ENCODE assay signal across 1 fruit fly cellular context in genomic region chr3R:14019407-14020050, dm6.
A peak's percentile ranks its signal among the peaks of the same experiment; 100 is the strongest.
TF ChIP-seq lines count a peak whose summit lies in the region.

No protein-coding gene starts in this region.

TF ChIP-seq in whole organism, embryonic, 481 proteins besides CTCF, POLR2A, EP300 and RAD21 (continued from another document and continues in another):
- TF ChIP-seq onecut (GFP tag; IDR thresholded peaks at IDR 0.05; lab: Robert Waterston, UW) (0 out of 2 replicates have a peak, but pooled peaks have one; percentile 8), Hr3 (GFP tag; optimal IDR thresholded peaks at IDR 0.05; lab: Kevin White, UChicago) (no peak), zfh1 (GFP tag; IDR thresholded peaks at IDR 0.05; lab: Robert Waterston, UW) (0 out of 3 replicates have a peak, but pooled peaks have one; percentile 27), repo (GFP tag; optimal IDR thresholded peaks at IDR 0.05; lab: Kevin White, UChicago) (no peak), tup (GFP tag; optimal IDR thresholded peaks at IDR 0.05; lab: Kevin White, UChicago) (no peak), cato (GFP tag; optimal IDR thresholded peaks at IDR 0.05; lab: Kevin White, UChicago; ENCODE audit: borderline replicate concordance) (no peak), CG1233 (GFP tag; optimal IDR thresholded peaks at IDR 0.05; lab: Kevin White, UChicago) (no peak), tll (GFP tag; optimal IDR thresholded peaks at IDR 0.05; lab: Kevin White, UChicago) (no peak), Spps (tag; optimal IDR thresholded peaks at IDR 0.05; lab: Kevin White, UChicago) (no peak), eyg (GFP tag; optimal IDR thresholded peaks at IDR 0.05; lab: Kevin White, UChicago) (no peak), hb (GFP tag; IDR thresholded peaks at IDR 0.05; lab: Robert Waterston, UW; ENCODE audit: partially characterized antibody) (no peak), salm (tag; optimal IDR thresholded peaks at IDR 0.05; lab: Kevin White, UChicago) (no peak), Fer1 (GFP tag; optimal IDR thresholded peaks at IDR 0.05; lab: Kevin White, UChicago) (no peak), CG18262 (tag; optimal IDR thresholded peaks at IDR 0.05; lab: Kevin White, UChicago) (no peak), CG17912 (GFP tag; optimal IDR thresholded peaks at IDR 0.05; lab: Kevin White, UChicago) (peak; percentile 39), HLH3B (GFP tag; IDR thresholded peaks at IDR 0.05; lab: Robert Waterston, UW) (no peak), pb (GFP tag; optimal IDR thresholded peaks at IDR 0.05; lab: Kevin White, UChicago) (no peak), vvl (GFP tag; IDR thresholded peaks at IDR 0.05; lab: Robert Waterston, UW) (no peak), CG6175 (GFP tag; IDR thresholded peaks at IDR 0.05; lab: Robert Waterston, UW) (peak; percentile 85), CG12236 (GFP tag; optimal IDR thresholded peaks at IDR 0.05; lab: Kevin White, UChicago) (no peak), fd96Cb (tag; optimal IDR thresholded peaks at IDR 0.05; lab: Kevin White, UChicago) (no peak), sqz (GFP tag; optimal IDR thresholded peaks at IDR 0.05; lab: Kevin White, UChicago) (no peak), Dip3 (GFP tag; optimal IDR thresholded peaks at IDR 0.05; lab: Kevin White, UChicago) (no peak), CG3726 (GFP tag; IDR thresholded peaks at IDR 0.05; lab: Robert Waterston, UW) (no peak), Elba2 (GFP tag; optimal IDR thresholded peaks at IDR 0.05; lab: Kevin White, UChicago) (no peak), CG8478 (optimal IDR thresholded peaks at IDR 0.05; lab: Kevin White, UChicago) (no peak), CG30020 (tag; optimal IDR thresholded peaks at IDR 0.05; lab: Kevin White, UChicago) (no peak), bab2 (GFP tag; optimal IDR thresholded peaks at IDR 0.05; lab: Kevin White, UChicago) (no peak), CG6791 (GFP tag; IDR thresholded peaks at IDR 0.05; lab: Robert Waterston, UW; ENCODE audit: partially characterized antibody) (no peak), CG4404 (GFP tag; IDR thresholded peaks at IDR 0.05; lab: Robert Waterston, UW) (no peak), Trl (optimal IDR thresholded peaks at IDR 0.05; lab: Kevin White, UChicago) (peak in 1 of 2 experiments; percentile 34), Trl (GFP tag; optimal IDR thresholded peaks at IDR 0.05; lab: Kevin White, UChicago) (no peak), CG9876 (GFP tag; optimal IDR thresholded peaks at IDR 0.05; lab: Kevin White, UChicago) (no peak), usp (GFP tag; optimal IDR thresholded peaks at IDR 0.05; lab: Kevin White, UChicago) (no peak), stc (GFP tag; IDR thresholded peaks at IDR 0.05; lab: Robert Waterston, UW) (no peak), CG8924 (tag; optimal IDR thresholded peaks at IDR 0.05; lab: Kevin White, UChicago) (no peak), B-H1 (GFP tag; IDR thresholded peaks at IDR 0.05; lab: Robert Waterston, UW) (no peak), CG1647 (GFP tag; optimal IDR thresholded peaks at IDR 0.05; lab: Kevin White, UChicago) (no peak), CG14014 (GFP tag; IDR thresholded peaks at IDR 0.05; lab: Robert Waterston, UW) (no peak), lbe (GFP tag; optimal IDR thresholded peaks at IDR 0.05; lab: Kevin White, UChicago) (no peak), CG4617 (GFP tag; optimal IDR thresholded peaks at IDR 0.05; lab: Kevin White, UChicago; ENCODE audit: borderline replicate concordance) (no peak), CG11247 (GFP tag; IDR thresholded peaks at IDR 0.05; lab: Robert Waterston, UW) (no peak), Rx (GFP tag; IDR thresholded peaks at IDR 0.05; lab: Robert Waterston, UW) (no peak), CG8944 (GFP tag; optimal IDR thresholded peaks at IDR 0.05; lab: Kevin White, UChicago) (no peak), yki (optimal IDR thresholded peaks at IDR 0.05; lab: Kevin White, UChicago) (no peak), danr (GFP tag; IDR thresholded peaks at IDR 0.05; lab: Robert Waterston, UW) (no peak), ranshi (GFP tag; IDR thresholded peaks at IDR 0.05; lab: Robert Waterston, UW) (no peak), chif (GFP tag; optimal IDR thresholded peaks at IDR 0.05; lab: Kevin White, UChicago) (no peak), fd102C (GFP tag; optimal IDR thresholded peaks at IDR 0.05; lab: Kevin White, UChicago) (no peak), D19A (tag; optimal IDR thresholded peaks at IDR 0.05; lab: Kevin White, UChicago) (no peak), ATbp (GFP tag; optimal IDR thresholded peaks at IDR 0.05; lab: Kevin White, UChicago) (no peak), CG11093 (GFP tag; IDR thresholded peaks at IDR 0.05; lab: Robert Waterston, UW) (no peak), gcm (GFP tag; optimal IDR thresholded peaks at IDR 0.05; lab: Kevin White, UChicago) (peak; percentile 33), CG15514 (GFP tag; optimal IDR thresholded peaks at IDR 0.05; lab: Kevin White, UChicago) (peak; percentile 11), sens (GFP tag; lab: Kevin White, UChicago) (peak; percentile 42), CG11504 (tag; optimal IDR thresholded peaks at IDR 0.05; lab: Kevin White, UChicago) (no peak), CG10543 (GFP tag; optimal IDR thresholded peaks at IDR 0.05; lab: Kevin White, UChicago) (peak; percentile 78), ssp (GFP tag; IDR thresholded peaks at IDR 0.05; lab: Robert Waterston, UW) (no peak), CG9215 (GFP tag; IDR thresholded peaks at IDR 0.05; lab: Robert Waterston, UW) (no peak), CG18599 (GFP tag; optimal IDR thresholded peaks at IDR 0.05; lab: Kevin White, UChicago) (peak; percentile 26), CG17186 (GFP tag; optimal IDR thresholded peaks at IDR 0.05; lab: Kevin White, UChicago) (no peak), CG10147 (GFP tag; optimal IDR thresholded peaks at IDR 0.05; lab: Kevin White, UChicago) (no peak), run (tag; optimal IDR thresholded peaks at IDR 0.05; lab: Kevin White, UChicago) (no peak), CG7556 (GFP tag; optimal IDR thresholded peaks at IDR 0.05; lab: Kevin White, UChicago) (no peak), pfk (GFP tag; optimal IDR thresholded peaks at IDR 0.05; lab: Kevin White, UChicago) (peak; percentile 2), org-1 (GFP tag; optimal IDR thresholded peaks at IDR 0.05; lab: Kevin White, UChicago) (no peak), Rfx (GFP tag; IDR thresholded peaks at IDR 0.05; lab: Robert Waterston, UW) (no peak), MTF-1 (GFP tag; optimal IDR thresholded peaks at IDR 0.05; lab: Kevin White, UChicago; ENCODE audit: borderline replicate concordance) (no peak), cwo (GFP tag; optimal IDR thresholded peaks at IDR 0.05; lab: Kevin White, UChicago) (peak; percentile 31), knrl (GFP tag; IDR thresholded peaks at IDR 0.05; lab: Robert Waterston, UW; ENCODE audit: partially characterized antibody) (no peak), vnd (GFP tag; IDR thresholded peaks at IDR 0.05; lab: Robert Waterston, UW; ENCODE audit: partially characterized antibody) (no peak), Sin3A (optimal IDR thresholded peaks at IDR 0.05; lab: Kevin White, UChicago) (no peak), lola (GFP tag; optimal IDR thresholded peaks at IDR 0.05; lab: Kevin White, UChicago) (no peak), her (GFP tag; optimal IDR thresholded peaks at IDR 0.05; lab: Kevin White, UChicago) (no peak), fu2 (GFP tag; optimal IDR thresholded peaks at IDR 0.05; lab: Kevin White, UChicago) (no peak), CG32772 (GFP tag; IDR thresholded peaks at IDR 0.05; lab: Robert Waterston, UW) (no peak), CG12104 (GFP tag; optimal IDR thresholded peaks at IDR 0.05; lab: Kevin White, UChicago) (no peak), HmgZ (tag; optimal IDR thresholded peaks at IDR 0.05; lab: Kevin White, UChicago) (peak; percentile 53), CG6254 (GFP tag; optimal IDR thresholded peaks at IDR 0.05; lab: Kevin White, UChicago) (no peak), Adf1 (GFP tag; IDR thresholded peaks at IDR 0.05; lab: Robert Waterston, UW) (peak; percentile 64; the same call in 1 of the 2 replicates), ttk (GFP tag; IDR thresholded peaks at IDR 0.05; lab: Robert Waterston, UW) (no peak), BEAF-32 (GFP tag; optimal IDR thresholded peaks at IDR 0.05; lab: Kevin White, UChicago) (no peak), psq (GFP tag; optimal IDR thresholded peaks at IDR 0.05; lab: Kevin White, UChicago) (no peak), CG13424 (tag; optimal IDR thresholded peaks at IDR 0.05; lab: Kevin White, UChicago) (no peak), Doc2 (GFP tag; IDR thresholded peaks at IDR 0.05; lab: Robert Waterston, UW) (no peak), CG8281 (tag; optimal IDR thresholded peaks at IDR 0.05; lab: Kevin White, UChicago) (no peak), CG1024 (GFP tag; IDR thresholded peaks at IDR 0.05; lab: Robert Waterston, UW) (no peak), kni (GFP tag; optimal IDR thresholded peaks at IDR 0.05; lab: Kevin White, UChicago) (peak; percentile 53), lab (GFP tag; optimal IDR thresholded peaks at IDR 0.05; lab: Kevin White, UChicago) (peak; percentile 66), amos (GFP tag; IDR thresholded peaks at IDR 0.05; lab: Robert Waterston, UW; ENCODE audit: partially characterized antibody) (no peak), aop (GFP tag; IDR thresholded peaks at IDR 0.05; lab: Robert Waterston, UW) (no peak), CG2199 (GFP tag; IDR thresholded peaks at IDR 0.05; lab: Robert Waterston, UW) (peak; percentile 82; the same call in 1 of the 3 replicates), CG7963 (GFP tag; IDR thresholded peaks at IDR 0.05; lab: Robert Waterston, UW; ENCODE audit: partially characterized antibody) (no peak), shn (GFP tag; optimal IDR thresholded peaks at IDR 0.05; lab: Kevin White, UChicago) (no peak), pita (GFP tag; optimal IDR thresholded peaks at IDR 0.05; lab: Kevin White, UChicago) (no peak), da (GFP tag; optimal IDR thresholded peaks at IDR 0.05; lab: Kevin White, UChicago) (no peak), CG15601 (tag; optimal IDR thresholded peaks at IDR 0.05; lab: Kevin White, UChicago) (no peak), CG13287 (GFP tag; IDR thresholded peaks at IDR 0.05; lab: Robert Waterston, UW; ENCODE audit: partially characterized antibody) (no peak; the same call in 1 of the 2 replicates), CG10366 (GFP tag; IDR thresholded peaks at IDR 0.05; lab: Robert Waterston, UW) (no peak), CG15479 (GFP tag; optimal IDR thresholded peaks at IDR 0.05; lab: Kevin White, UChicago) (no peak), B-H2 (GFP tag; optimal IDR thresholded peaks at IDR 0.05; lab: Kevin White, UChicago) (no peak), nerfin-1 (tag; optimal IDR thresholded peaks at IDR 0.05; lab: Kevin White, UChicago) (no peak), peb (GFP tag; IDR thresholded peaks at IDR 0.05; lab: Robert Waterston, UW) (no peak), ab (GFP tag; optimal IDR thresholded peaks at IDR 0.05; lab: Kevin White, UChicago) (no peak), H2.0 (GFP tag; IDR thresholded peaks at IDR 0.05; lab: Robert Waterston, UW) (no peak), pum (GFP tag; optimal IDR thresholded peaks at IDR 0.05; lab: Kevin White, UChicago) (no peak), disco-r (GFP tag; optimal IDR thresholded peaks at IDR 0.05; lab: Kevin White, UChicago) (no peak), Lhr (GFP tag; optimal IDR thresholded peaks at IDR 0.05; lab: Kevin White, UChicago) (no peak), CG10431 (GFP tag; optimal IDR thresholded peaks at IDR 0.05; lab: Kevin White, UChicago) (no peak), CG2120 (GFP tag; optimal IDR thresholded peaks at IDR 0.05; lab: Kevin White, UChicago) (no peak), abd-A (tag; optimal IDR thresholded peaks at IDR 0.05; lab: Kevin White, UChicago) (peak; percentile 17), lmd (GFP tag; IDR thresholded peaks at IDR 0.05; lab: Robert Waterston, UW) (no peak), luna (GFP tag; optimal IDR thresholded peaks at IDR 0.05; lab: Kevin White, UChicago) (no peak), CG4360 (GFP tag; IDR thresholded peaks at IDR 0.05; lab: Robert Waterston, UW) (peak; percentile 41; the same call in 1 of the 2 replicates), CG8359 (GFP tag; optimal IDR thresholded peaks at IDR 0.05; lab: Kevin White, UChicago; ENCODE audit: borderline replicate concordance) (no peak), jumu (GFP tag; optimal IDR thresholded peaks at IDR 0.05; lab: Kevin White, UChicago) (no peak), exex (tag; optimal IDR thresholded peaks at IDR 0.05; lab: Kevin White, UChicago) (peak; percentile 57), cad (GFP tag; optimal IDR thresholded peaks at IDR 0.05; lab: Kevin White, UChicago) (no peak), CG3995 (GFP tag; optimal IDR thresholded peaks at IDR 0.05; lab: Kevin White, UChicago) (no peak), Dip2 (GFP tag; IDR thresholded peaks at IDR 0.05; lab: Robert Waterston, UW) (no peak), Deaf1 (tag; optimal IDR thresholded peaks at IDR 0.05; lab: Kevin White, UChicago) (peak; percentile 49), CG11456 (GFP tag; IDR thresholded peaks at IDR 0.05; lab: Robert Waterston, UW) (no peak), Aef1 (GFP tag; IDR thresholded peaks at IDR 0.05; lab: Robert Waterston, UW) (0 out of 3 replicates have a peak, but pooled peaks have one; percentile 16), HHEX (GFP tag; optimal IDR thresholded peaks at IDR 0.05; lab: Kevin White, UChicago) (no peak), grn (GFP tag; optimal IDR thresholded peaks at IDR 0.05; lab: Kevin White, UChicago) (peak; percentile 87), CG2889 (GFP tag; IDR thresholded peaks at IDR 0.05; lab: Robert Waterston, UW) (no peak), slp2 (GFP tag; optimal IDR thresholded peaks at IDR 0.05; lab: Kevin White, UChicago) (no peak), al (GFP tag; IDR thresholded peaks at IDR 0.05; lab: Robert Waterston, UW) (no peak), CG14965 (GFP tag; optimal IDR thresholded peaks at IDR 0.05; lab: Kevin White, UChicago; ENCODE audit: borderline replicate concordance) (no peak), CG7987 (GFP tag; optimal IDR thresholded peaks at IDR 0.05; lab: Kevin White, UChicago) (no peak), CG7839 (tag; optimal IDR thresholded peaks at IDR 0.05; lab: Kevin White, UChicago) (no peak), rib (GFP tag; IDR thresholded peaks at IDR 0.05; lab: Robert Waterston, UW) (no peak), CG34224 (GFP tag; IDR thresholded peaks at IDR 0.05; lab: Robert Waterston, UW; ENCODE audit: partially characterized antibody) (0 out of 3 replicates have a peak, but pooled peaks have one; percentile 10), prd (optimal IDR thresholded peaks at IDR 0.05; lab: Kevin White, UChicago) (no peak), prd (GFP tag; IDR thresholded peaks at IDR 0.05; lab: Robert Waterston, UW) (no peak), CG12659 (GFP tag; optimal IDR thresholded peaks at IDR 0.05; lab: Kevin White, UChicago) (peak; percentile 7), dpn (GFP tag; optimal IDR thresholded peaks at IDR 0.05; lab: Kevin White, UChicago) (no peak)
